Fruit fly (Drosophila melanogaster): Measurements from ENCODE around the gene Spps.
A peak's percentile ranks its signal among the peaks of the same experiment; 100 is the strongest.

The Spps gene

DNA sequence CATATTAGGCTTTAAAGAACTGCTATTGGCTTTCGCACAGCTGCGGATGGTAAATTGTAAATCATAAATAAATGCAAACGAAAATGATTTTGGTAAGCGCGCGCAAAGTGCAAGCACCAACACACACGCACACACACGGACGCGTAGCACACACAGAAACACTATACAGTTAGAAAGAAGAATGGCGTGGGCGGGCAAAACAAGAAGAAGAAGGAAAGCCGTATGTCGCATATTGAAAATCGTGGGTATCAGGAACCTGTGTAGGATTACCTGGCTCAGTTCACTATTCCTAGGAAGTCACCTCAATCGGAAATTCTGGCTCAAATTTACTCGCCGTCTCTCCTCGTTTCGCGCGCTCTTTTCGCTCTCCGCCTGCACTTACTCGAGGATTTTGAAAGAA, 5.9 kb downstream of the Spps start, which contains the start of gene cav:
Gene cav (plus strand): TSS at position 259 of the 400 bp plus-strand sequence.
- peak; percentile 20 for TF ChIP-seq Dif (GFP tag; optimal IDR thresholded peaks at IDR 0.05; ENCODE audit: partially characterized antibody)
- TF ChIP-seq pan (optimal IDR thresholded peaks at IDR 0.05): no peak

DNA sequence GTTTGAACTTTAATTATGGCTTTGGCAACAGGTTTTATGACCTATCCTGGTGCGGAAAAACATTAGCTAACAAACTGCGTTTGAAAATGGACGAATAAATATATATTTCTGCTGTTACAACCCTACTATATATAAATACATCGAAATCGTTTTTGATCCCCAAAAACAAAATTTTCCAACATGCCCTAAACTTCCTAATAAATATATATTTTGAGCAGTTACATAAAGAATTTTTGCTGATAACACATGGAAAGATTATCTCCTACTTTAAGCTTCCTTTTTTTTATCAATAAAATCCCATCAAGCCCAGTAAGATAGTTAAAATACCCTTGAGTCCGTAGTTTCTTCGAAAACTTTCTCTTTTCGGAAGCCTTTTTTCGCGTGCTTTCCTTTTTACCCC, 7.6 kb downstream of the Spps start:
- no peak for TF ChIP-seq woc (GFP tag; optimal IDR thresholded peaks at IDR 0.05)
- TF ChIP-seq HLH106 (tag; optimal IDR thresholded peaks at IDR 0.05): no peak
- TF ChIP-seq GATAd (GFP tag; optimal IDR thresholded peaks at IDR 0.05): no peak
- no peak for TF ChIP-seq Vsx2 (GFP tag; optimal IDR thresholded peaks at IDR 0.05; ENCODE audit: partially characterized antibody)

- TF ChIP-seq dl (GFP tag; optimal IDR thresholded peaks at IDR 0.05; ENCODE audit: insufficient read depth in 1 of 2, partially characterized antibody in 2 of 2) (peak in 1 of 2 experiments; percentile 72), h (GFP tag; optimal IDR thresholded peaks at IDR 0.05) (peak; percentile 7), woc (GFP tag; optimal IDR thresholded peaks at IDR 0.05) (no peak), psq (GFP tag; optimal IDR thresholded peaks at IDR 0.05) (peak; percentile 1), Sp1 (GFP tag; optimal IDR thresholded peaks at IDR 0.05) (peak; percentile 43), N (GFP tag; optimal IDR thresholded peaks at IDR 0.05) (no peak), Dif (GFP tag; optimal IDR thresholded peaks at IDR 0.05; ENCODE audit: partially characterized antibody) (peak; percentile 72)
Measured at dm6 chr3R:24218565-24218964, 8.2 kb downstream of the Spps start, which contains the start of gene CG17786. Gene CG17786 (minus strand): TSS chr3R:24218718.

dm6 chr3R:24216017-24216416, 10.7 kb downstream of the Spps start:
- TF ChIP-seq dsf (GFP tag; optimal IDR thresholded peaks at IDR 0.05; ENCODE audit: borderline replicate concordance) (no peak), Sp1 (GFP tag; optimal IDR thresholded peaks at IDR 0.05) (no peak), Hr78 (GFP tag; optimal IDR thresholded peaks at IDR 0.05) (no peak), HLH106 (tag; optimal IDR thresholded peaks at IDR 0.05) (no peak), Jra (GFP tag; optimal IDR thresholded peaks at IDR 0.05) (no peak), ey (GFP tag; optimal IDR thresholded peaks at IDR 0.05) (no peak), GATAd (GFP tag; optimal IDR thresholded peaks at IDR 0.05) (no peak), br (GFP tag; optimal IDR thresholded peaks at IDR 0.05) (no peak), CG9705 (GFP tag; optimal IDR thresholded peaks at IDR 0.05) (no peak), Hr83 (GFP tag; optimal IDR thresholded peaks at IDR 0.05; ENCODE audit: poor library complexity, severe bottlenecking) (no peak), pan (optimal IDR thresholded peaks at IDR 0.05) (no peak)

DNA sequence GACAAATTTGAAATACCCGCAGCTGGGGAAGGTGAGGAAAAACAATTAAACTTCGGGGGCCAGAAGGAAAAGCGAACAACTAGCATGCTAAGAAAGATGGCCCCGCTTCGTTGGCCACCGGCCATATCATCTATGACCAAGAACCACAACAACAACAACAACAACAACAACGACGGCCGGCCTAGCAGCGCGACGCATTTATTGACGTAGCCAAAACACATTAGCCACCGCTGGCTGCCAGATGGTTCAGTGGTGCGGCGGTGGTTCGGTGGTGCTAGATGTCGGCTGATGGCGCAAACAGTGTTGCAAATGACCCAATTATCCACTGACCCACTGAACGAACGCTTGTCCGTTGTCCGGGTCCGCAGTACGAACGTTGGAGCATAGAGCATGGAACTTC, 13.1 kb downstream of the Spps start:
- TF ChIP-seq dl (GFP tag; optimal IDR thresholded peaks at IDR 0.05; ENCODE audit: insufficient read depth in 1 of 2, partially characterized antibody in 2 of 2) (no peak), tai (GFP tag; optimal IDR thresholded peaks at IDR 0.05) (no peak), Hr78 (GFP tag; optimal IDR thresholded peaks at IDR 0.05) (no peak), Abd-B (GFP tag; optimal IDR thresholded peaks at IDR 0.05) (no peak), Jra (GFP tag; optimal IDR thresholded peaks at IDR 0.05) (no peak), lola (GFP tag; optimal IDR thresholded peaks at IDR 0.05) (no peak), OdsH (GFP tag; optimal IDR thresholded peaks at IDR 0.05) (no peak), dsf (GFP tag; optimal IDR thresholded peaks at IDR 0.05; ENCODE audit: borderline replicate concordance) (no peak), GATAd (GFP tag; optimal IDR thresholded peaks at IDR 0.05) (no peak), sage (GFP tag; optimal IDR thresholded peaks at IDR 0.05) (no peak), Myc (optimal IDR thresholded peaks at IDR 0.05) (no peak), Mio (GFP tag; optimal IDR thresholded peaks at IDR 0.05) (no peak), fru (GFP tag; optimal IDR thresholded peaks at IDR 0.05) (no peak), ey (GFP tag; optimal IDR thresholded peaks at IDR 0.05) (no peak), Sp1 (GFP tag; optimal IDR thresholded peaks at IDR 0.05) (no peak), Hr83 (GFP tag; optimal IDR thresholded peaks at IDR 0.05; ENCODE audit: poor library complexity, severe bottlenecking) (no peak), usp (GFP tag; optimal IDR thresholded peaks at IDR 0.05) (no peak), N (GFP tag; optimal IDR thresholded peaks at IDR 0.05) (no peak), sv (GFP tag; optimal IDR thresholded peaks at IDR 0.05) (no peak), h (GFP tag; optimal IDR thresholded peaks at IDR 0.05) (no peak)

dm6 chr3R:24206341-24207114, 20.2 kb downstream of the Spps start:
- TF ChIP-seq rgr (GFP tag; optimal IDR thresholded peaks at IDR 0.05): peak; percentile 2
- peak; percentile 42 for TF ChIP-seq h (GFP tag; optimal IDR thresholded peaks at IDR 0.05)
- TF ChIP-seq jim (GFP tag; optimal IDR thresholded peaks at IDR 0.05): no peak
- peak; percentile 1 for TF ChIP-seq ey (GFP tag; optimal IDR thresholded peaks at IDR 0.05)
- TF ChIP-seq foxo (GFP tag; optimal IDR thresholded peaks at IDR 0.05): peak in 1 of 2 experiments; percentile 9
- TF ChIP-seq psq (GFP tag; optimal IDR thresholded peaks at IDR 0.05): no peak
- peak; percentile 48 for TF ChIP-seq fru (GFP tag; optimal IDR thresholded peaks at IDR 0.05)
- no peak for TF ChIP-seq Hnf4 (GFP tag; optimal IDR thresholded peaks at IDR 0.05)
- no peak for TF ChIP-seq Vsx2 (GFP tag; optimal IDR thresholded peaks at IDR 0.05; ENCODE audit: partially characterized antibody)
- TF ChIP-seq Mio (GFP tag; optimal IDR thresholded peaks at IDR 0.05): no peak

Data from whole organism, wandering third instar larva.